Fruit fly (Drosophila melanogaster): Measurements from ENCODE around the gene CG9135.

CG9135 gene

DNA sequence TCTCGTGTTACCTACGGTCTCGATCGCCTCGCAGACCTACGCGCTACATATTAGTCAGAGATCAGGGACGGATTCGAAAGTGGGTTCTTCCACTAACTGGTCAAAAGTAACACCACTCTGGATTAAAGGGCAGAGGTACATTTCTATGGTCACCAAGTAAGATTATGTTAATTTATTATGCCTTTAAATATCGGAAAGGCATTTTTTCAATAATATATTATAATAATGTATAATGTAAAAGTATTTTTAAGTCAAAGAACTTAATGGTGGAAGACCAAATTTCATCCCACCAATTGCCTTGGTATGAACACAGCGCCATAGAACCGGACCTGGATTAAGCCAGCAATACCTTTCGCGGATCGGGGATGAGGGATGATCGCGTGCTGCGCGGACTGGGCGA is 27.8 kb upstream of the CG9135 start:
- peak; percentile 70 for TF ChIP-seq CG2712 (tag; optimal IDR thresholded peaks at IDR 0.05)
- TF ChIP-seq lab (GFP tag; optimal IDR thresholded peaks at IDR 0.05) = peak; percentile 4
- peak; percentile 17 for TF ChIP-seq CG15601 (tag; optimal IDR thresholded peaks at IDR 0.05)
- TF ChIP-seq CG7357 (GFP tag; IDR thresholded peaks at IDR 0.05) = no peak
- no peak for TF ChIP-seq knrl (GFP tag; IDR thresholded peaks at IDR 0.05; ENCODE audit: partially characterized antibody)
- TF ChIP-seq nmo (GFP tag; optimal IDR thresholded peaks at IDR 0.05) = peak; percentile 57
- peak; percentile 1 for TF ChIP-seq CG6254 (GFP tag; optimal IDR thresholded peaks at IDR 0.05)
- TF ChIP-seq sisA (GFP tag; IDR thresholded peaks at IDR 0.05) = 0 out of 2 replicates have a peak, but pooled peaks have one; percentile 27
- peak; percentile 54 for TF ChIP-seq CG14710 (tag; optimal IDR thresholded peaks at IDR 0.05)
- peak; percentile 16 for TF ChIP-seq zen (tag; optimal IDR thresholded peaks at IDR 0.05)
- no peak for TF ChIP-seq prd (optimal IDR thresholded peaks at IDR 0.05)
- peak; percentile 30; the same call in 1 of the 3 replicates for TF ChIP-seq prd (GFP tag; IDR thresholded peaks at IDR 0.05)
- no peak for TF ChIP-seq NfI (GFP tag; optimal IDR thresholded peaks at IDR 0.05)
- no peak for TF ChIP-seq ro (GFP tag; IDR thresholded peaks at IDR 0.05)
- no peak for TF ChIP-seq CG1233 (GFP tag; optimal IDR thresholded peaks at IDR 0.05)
- peak; percentile 62 for TF ChIP-seq Xrp1 (GFP tag; IDR thresholded peaks at IDR 0.05)
- peak; percentile 23 for TF ChIP-seq fd96Cb (tag; optimal IDR thresholded peaks at IDR 0.05)
- TF ChIP-seq CG17361 (GFP tag; IDR thresholded peaks at IDR 0.05) = peak; percentile 61
- 0 out of 2 replicates have a peak, but pooled peaks have one; percentile 24 for TF ChIP-seq CG6689 (GFP tag; IDR thresholded peaks at IDR 0.05)
- no peak for TF ChIP-seq hkb (optimal IDR thresholded peaks at IDR 0.05)
- TF ChIP-seq hkb (GFP tag; IDR thresholded peaks at IDR 0.05) = no peak
- TF ChIP-seq CG2678 (tag; optimal IDR thresholded peaks at IDR 0.05) = peak; percentile 56
- TF ChIP-seq dysf (GFP tag; IDR thresholded peaks at IDR 0.05) = 0 out of 3 replicates have a peak, but pooled peaks have one; percentile 9
- peak; percentile 52 for TF ChIP-seq CG9727 (GFP tag; optimal IDR thresholded peaks at IDR 0.05)
- TF ChIP-seq lola (GFP tag; optimal IDR thresholded peaks at IDR 0.05) = peak in 1 of 3 experiments; percentile 58
- TF ChIP-seq otp (GFP tag; IDR thresholded peaks at IDR 0.05) = no peak
- peak; percentile 29 for TF ChIP-seq dmrt99B (tag; optimal IDR thresholded peaks at IDR 0.05)
- peak; percentile 44 for TF ChIP-seq D19A (tag; optimal IDR thresholded peaks at IDR 0.05)
- peak; percentile 33; the same call in 1 of the 3 replicates for TF ChIP-seq croc (GFP tag; conservative IDR thresholded peaks at IDR 0.05)
- TF ChIP-seq nom (GFP tag; optimal IDR thresholded peaks at IDR 0.05) = peak; percentile 64
- no peak for TF ChIP-seq D (optimal IDR thresholded peaks at IDR 0.05)
- TF ChIP-seq D (GFP tag; optimal IDR thresholded peaks at IDR 0.05) = peak; percentile 10
- no peak for TF ChIP-seq pros (GFP tag; optimal IDR thresholded peaks at IDR 0.05)
- TF ChIP-seq scrt (GFP tag; optimal IDR thresholded peaks at IDR 0.05) = no peak
- peak; percentile 58 for TF ChIP-seq phol (tag; optimal IDR thresholded peaks at IDR 0.05)
- TF ChIP-seq Blimp-1 (GFP tag; optimal IDR thresholded peaks at IDR 0.05) = peak; percentile 25
- peak; percentile 47; the same call in 1 of the 2 replicates for TF ChIP-seq CG31441 (GFP tag; IDR thresholded peaks at IDR 0.05)
- peak; percentile 31 to 34 for TF ChIP-seq bsh (GFP tag; optimal IDR thresholded peaks at IDR 0.05)
- peak; percentile 65 for TF ChIP-seq CG15696 (tag; optimal IDR thresholded peaks at IDR 0.05)
- no peak for TF ChIP-seq tll (GFP tag; optimal IDR thresholded peaks at IDR 0.05)
- TF ChIP-seq CG1603 (tag; optimal IDR thresholded peaks at IDR 0.05) = no peak
- TF ChIP-seq CG18262 (tag; optimal IDR thresholded peaks at IDR 0.05) = peak; percentile 71
- no peak for TF ChIP-seq p53 (GFP tag; optimal IDR thresholded peaks at IDR 0.05)
- TF ChIP-seq CG10979 (tag; optimal IDR thresholded peaks at IDR 0.05) = peak; percentile 47
- TF ChIP-seq Gug (GFP tag; IDR thresholded peaks at IDR 0.05) = 0 out of 4 replicates have a peak, but pooled peaks have one; percentile 36
- no peak for TF ChIP-seq CG10209 (GFP tag; optimal IDR thresholded peaks at IDR 0.05)
- peak; percentile 18 for TF ChIP-seq CG17359 (tag; optimal IDR thresholded peaks at IDR 0.05)
- TF ChIP-seq dmrt11E (tag; optimal IDR thresholded peaks at IDR 0.05) = peak; percentile 13
- TF ChIP-seq CG17829 (tag; optimal IDR thresholded peaks at IDR 0.05) = peak; percentile 40
